Fruit fly (Drosophila melanogaster) whole organism, wandering third instar larva: Measurements from ENCODE around the gene CG4743.

Experiments used
- HLH106 ChIP-seq: fragments of 200-800 bp; optimal IDR thresholded peaks from 3 replicates; lab custom pipeline; 2019; ENCODE audit warnings: missing biosample characterization, mild to moderate bottlenecking, missing genetic modification characterization, moderate library complexity
- Hr83 ChIP-seq: fragments of 200-300 bp; sonication (Bioruptor generic); optimal IDR thresholded peaks from 2 replicates; lab custom pipeline; 2016; ENCODE audit warnings: missing biosample characterization, mild to moderate bottlenecking, missing genetic modification characterization, moderate library complexity; ENCODE audit not compliant: poor library complexity, severe bottlenecking
- OdsH ChIP-seq: fragments of 200-800 bp; sonication (Bioruptor generic); optimal IDR thresholded peaks from 2 replicates; lab custom pipeline; 2016; ENCODE audit warnings: missing biosample characterization, mild to moderate bottlenecking, missing genetic modification characterization
- Rel ChIP-seq, 2 experiments: fragments of 200-800 bp; sonication (Bioruptor generic) in 1 of 2; optimal IDR thresholded peaks; 2 replicates in 1 of 2; 3 replicates in 1 of 2; lab custom pipeline; 2016 to 2019; ENCODE audit warnings: mild to moderate bottlenecking in 2 of 2, missing biosample characterization in 2 of 2, missing genetic modification characterization in 2 of 2, moderate library complexity in 1 of 2
- br ChIP-seq: fragments of 200-800 bp; sonication (Bioruptor generic); optimal IDR thresholded peaks from 2 replicates; lab custom pipeline; 2016; ENCODE audit warnings: missing biosample characterization, missing genetic modification characterization
- dsf ChIP-seq: sonication (Bioruptor generic); optimal IDR thresholded peaks from 2 replicates; lab custom pipeline; 2016; ENCODE audit warnings: missing biosample characterization, missing genetic modification characterization, borderline replicate concordance
- ey ChIP-seq: fragments of 200-800 bp; sonication (Bioruptor generic); optimal IDR thresholded peaks from 2 replicates; lab custom pipeline; 2016; ENCODE audit warnings: missing biosample characterization, missing genetic modification characterization
- foxo ChIP-seq, 2 experiments: fragments of 200-800 bp; sonication (Bioruptor generic); optimal IDR thresholded peaks; 2 replicates in 1 of 2; 3 replicates in 1 of 2; lab custom pipeline; 2016 to 2017; ENCODE audit warnings: missing biosample characterization in 2 of 2, missing genetic modification characterization in 2 of 2
- jim ChIP-seq: fragments of 175-275, 200-325 bp; sonication (Bioruptor generic); optimal IDR thresholded peaks from 2 replicates; lab custom pipeline; 2016; ENCODE audit warnings: missing biosample characterization, mild to moderate bottlenecking, missing genetic modification characterization
- lola ChIP-seq: fragments of >200 bp; optimal IDR thresholded peaks from 2 replicates; lab custom pipeline; 2017; ENCODE audit warnings: missing biosample characterization, missing genetic modification characterization
- pan ChIP-seq: fragments of >200 bp; optimal IDR thresholded peaks from 2 replicates; lab custom pipeline; 2017
- psq ChIP-seq: fragments of 200-800 bp; sonication (Bioruptor generic); optimal IDR thresholded peaks from 3 replicates; lab custom pipeline; 2017; ENCODE audit warnings: missing biosample characterization, mild to moderate bottlenecking, missing genetic modification characterization, moderate library complexity
- sv ChIP-seq: fragments of 200-800 bp; sonication (Bioruptor generic); optimal IDR thresholded peaks from 3 replicates; lab custom pipeline; 2016; ENCODE audit warnings: missing biosample characterization, missing genetic modification characterization
- usp ChIP-seq: fragments of >200 bp; optimal IDR thresholded peaks from 2 replicates; lab custom pipeline; 2017; ENCODE audit warnings: missing biosample characterization, missing genetic modification characterization

dm6 chr3R:25652066-25652720, 28.2 kb downstream of the CG4743 start:
- TF ChIP-seq ey (no peak), jim (GFP tag; lab: Kevin White, UChicago) (no peak), sv (GFP tag; lab: Kevin White, UChicago) (no peak), HLH106 (tag; lab: Kevin White, UChicago) (no peak), lola (GFP tag; lab: Kevin White, UChicago) (no peak), Rel (GFP tag; optimal IDR thresholded peaks at IDR 0.05; lab: Kevin White, UChicago) (no peak), Rel (tag; optimal IDR thresholded peaks at IDR 0.05; lab: Kevin White, UChicago) (no peak), Hr83 (GFP tag; lab: Kevin White, UChicago) (no peak), foxo (GFP tag; optimal IDR thresholded peaks at IDR 0.05; lab: Kevin White, UChicago) (no peak), OdsH (GFP tag; lab: Kevin White, UChicago) (no peak), usp (no peak), br (GFP tag; lab: Kevin White, UChicago) (no peak), psq (GFP tag; lab: Kevin White, UChicago) (no peak), dsf (no peak), pan (lab: Kevin White, UChicago) (no peak)
